Fruit fly (Drosophila melanogaster) whole organism, embryonic: ENCODE data around the gene ppk23.

Experiments
- ATbp ChIP-seq: fragments of 200-800 bp; sonication (Bioruptor generic); optimal IDR thresholded peaks from 2 replicates; lab custom pipeline; 2017; ENCODE audit warnings: missing biosample characterization, mild to moderate bottlenecking, missing genetic modification characterization, missing genetic modification reagents
- Adf1 ChIP-seq: fragments of 200-800 bp; sonication (Bioruptor generic); IDR thresholded peaks from 2 replicates; pipeline ENCODE4 v1.3.6; 2022; ENCODE audit warnings: missing biosample characterization, missing genetic modification characterization
- Aef1 ChIP-seq: fragments of 200-800 bp; sonication (Bioruptor generic); IDR thresholded peaks from 3 replicates; pipeline ENCODE4 v1.3.6; 2022; ENCODE audit warnings: missing biosample characterization, missing genetic modification characterization
- Asciz ChIP-seq: fragments of 200-800 bp; sonication (Bioruptor generic); optimal IDR thresholded peaks from 2 replicates; lab custom pipeline; 2017; ENCODE audit warnings: missing biosample characterization, mild to moderate bottlenecking, missing genetic modification characterization, missing genetic modification reagents
- Awh ChIP-seq: fragments of 200-800 bp; sonication (Bioruptor generic); IDR thresholded peaks from 2 replicates; pipeline ENCODE4, ENCODE4 v1.3.6; 2022; ENCODE audit warnings: missing biosample characterization, missing genetic modification characterization
- CG10267 ChIP-seq: fragments of 200-800 bp; sonication (Bioruptor generic); optimal IDR thresholded peaks from 2 replicates; lab custom pipeline; 2018; ENCODE audit warnings: missing biosample characterization, mild to moderate bottlenecking, missing genetic modification characterization, moderate library complexity
- CG10959 ChIP-seq: fragments of 200-800 bp; sonication (Bioruptor generic); IDR thresholded peaks from 2 replicates; pipeline ENCODE4 v1.3.6; 2022; ENCODE audit warnings: missing biosample characterization, missing genetic modification characterization
- CG10979 ChIP-seq: fragments of 200-800 bp; sonication (Bioruptor generic); optimal IDR thresholded peaks from 2 replicates; lab custom pipeline; 2018; ENCODE audit warnings: missing biosample characterization, mild to moderate bottlenecking, missing genetic modification characterization, moderate library complexity
- CG12391 ChIP-seq: fragments of 200-800 bp; sonication (Bioruptor generic); optimal IDR thresholded peaks from 3 replicates; lab custom pipeline; 2018; ENCODE audit warnings: missing biosample characterization, mild to moderate bottlenecking, missing genetic modification characterization, moderate library complexity
- CG13424 ChIP-seq: fragments of 200-800 bp; sonication (Bioruptor generic); optimal IDR thresholded peaks from 2 replicates; lab custom pipeline; 2019; ENCODE audit warnings: missing biosample characterization, mild to moderate bottlenecking, missing genetic modification characterization, moderate library complexity
- CG1529 ChIP-seq: fragments of 200-800 bp; sonication (Bioruptor generic); optimal IDR thresholded peaks from 3 replicates; lab custom pipeline; 2018; ENCODE audit warnings: missing biosample characterization, missing genetic modification characterization
- CG16779 ChIP-seq: fragments of 200-800 bp; sonication (Bioruptor generic); IDR thresholded peaks from 2 replicates; pipeline ENCODE4 v1.3.6; 2022; ENCODE audit warnings: missing biosample characterization, missing genetic modification characterization
- CG16813 ChIP-seq: fragments of 200-800 bp; sonication (Bioruptor generic); IDR thresholded peaks from 3 replicates; pipeline ENCODE4 v1.3.6; 2022; ENCODE audit warnings: missing biosample characterization, missing genetic modification characterization; ENCODE audit not compliant: partially characterized antibody
- CG16815 ChIP-seq: fragments of 200-800 bp; sonication (Bioruptor generic); optimal IDR thresholded peaks from 3 replicates; lab custom pipeline; 2017; ENCODE audit warnings: missing biosample characterization, mild to moderate bottlenecking, missing genetic modification characterization
- CG16863 ChIP-seq: fragments of 200-800 bp; sonication (Bioruptor generic); optimal IDR thresholded peaks from 3 replicates; lab custom pipeline; 2016; ENCODE audit warnings: missing biosample characterization, missing genetic modification characterization
- CG1792 ChIP-seq: fragments of 200-800 bp; sonication (Bioruptor generic); optimal IDR thresholded peaks from 2 replicates; lab custom pipeline; 2016; ENCODE audit warnings: missing biosample characterization, missing genetic modification characterization
- CG18764 ChIP-seq: fragments of 200-800 bp; sonication (Bioruptor generic); optimal IDR thresholded peaks from 3 replicates; lab custom pipeline; 2016; ENCODE audit warnings: missing biosample characterization, missing genetic modification characterization
- CG2199 ChIP-seq: fragments of 200-800 bp; sonication (Bioruptor generic); IDR thresholded peaks from 3 replicates; pipeline ENCODE4 v1.3.6; 2022; ENCODE audit warnings: missing biosample characterization, missing genetic modification characterization
- CG2678 ChIP-seq: fragments of 200-800 bp; sonication (Bioruptor generic); optimal IDR thresholded peaks from 3 replicates; lab custom pipeline; 2019; ENCODE audit warnings: missing biosample characterization, mild to moderate bottlenecking, missing genetic modification characterization, moderate library complexity
- CG3847 ChIP-seq: fragments of 200-800 bp; sonication (Bioruptor generic); IDR thresholded peaks from 2 replicates; pipeline ENCODE4 v1.3.6; 2022; ENCODE audit warnings: missing biosample characterization, missing genetic modification characterization
- CG4404 ChIP-seq: fragments of 200-800 bp; sonication (Bioruptor generic); IDR thresholded peaks from 2 replicates; pipeline ENCODE4 v1.3.6; 2022; ENCODE audit warnings: missing biosample characterization, missing genetic modification characterization
- CG4730 ChIP-seq: fragments of 200-800 bp; sonication (Bioruptor generic); IDR thresholded peaks from 2 replicates; pipeline ENCODE4 v1.3.6; 2022; ENCODE audit warnings: missing biosample characterization, missing genetic modification characterization
- CG6854 ChIP-seq: fragments of 200-800 bp; sonication (Bioruptor generic); optimal IDR thresholded peaks from 3 replicates; lab custom pipeline; 2017; ENCODE audit warnings: missing biosample characterization, mild to moderate bottlenecking, missing genetic modification characterization
- CG8388 ChIP-seq: fragments of 200-800 bp; sonication (Bioruptor generic); optimal IDR thresholded peaks from 2 replicates; lab custom pipeline; 2019; ENCODE audit warnings: missing biosample characterization, mild to moderate bottlenecking, missing genetic modification characterization, moderate library complexity
- CG8924 ChIP-seq: fragments of 200-800 bp; optimal IDR thresholded peaks from 3 replicates; lab custom pipeline; 2019; ENCODE audit warnings: missing biosample characterization, mild to moderate bottlenecking, missing genetic modification characterization, moderate library complexity
- CG9932 ChIP-seq: fragments of 200-800 bp; sonication (Bioruptor generic); IDR thresholded peaks from 2 replicates; pipeline ENCODE4 v1.3.6; 2022; ENCODE audit warnings: missing biosample characterization, missing genetic modification characterization
- CTCF ChIP-seq: fragments of 200-800 bp; sonication (Bioruptor generic); optimal IDR thresholded peaks from 2 replicates; lab custom pipeline; 2017; ENCODE audit warnings: missing biosample characterization, mild to moderate bottlenecking, missing genetic modification characterization, moderate library complexity
- Chrac-16 ChIP-seq: fragments of 200-800 bp; sonication (Bioruptor generic); optimal IDR thresholded peaks from 3 replicates; lab custom pipeline; 2016; ENCODE audit warnings: missing biosample characterization, missing genetic modification characterization
- Dek ChIP-seq: fragments of 200-800 bp; sonication (Bioruptor generic); optimal IDR thresholded peaks from 3 replicates; lab custom pipeline; 2019; ENCODE audit warnings: missing biosample characterization, mild to moderate bottlenecking, missing genetic modification characterization, moderate library complexity
- Hmr ChIP-seq: fragments of 200-800 bp; sonication (Bioruptor generic); optimal IDR thresholded peaks from 3 replicates; lab custom pipeline; 2017; ENCODE audit warnings: mild to moderate bottlenecking, missing biosample characterization, missing genetic modification reagents, missing genetic modification characterization
- NC2β ChIP-seq: fragments of 200-800 bp; sonication (Bioruptor generic); optimal IDR thresholded peaks from 2 replicates; lab custom pipeline; 2016; ENCODE audit warnings: missing biosample characterization, missing genetic modification characterization
- NfI ChIP-seq: fragments of 200-800 bp; sonication (Bioruptor generic); optimal IDR thresholded peaks from 3 replicates; lab custom pipeline; 2018; ENCODE audit warnings: missing biosample characterization, mild to moderate bottlenecking, missing genetic modification characterization, moderate library complexity
- Scr ChIP-seq: fragments of 200-800 bp; sonication (Bioruptor generic); IDR thresholded peaks from 2 replicates; pipeline ENCODE4 v1.3.6; 2022; ENCODE audit warnings: missing biosample characterization, missing genetic modification characterization; ENCODE audit not compliant: partially characterized antibody
- Sry-δ ChIP-seq: fragments of 200-800 bp; sonication (Bioruptor generic); optimal IDR thresholded peaks from 2 replicates; lab custom pipeline; 2016; ENCODE audit warnings: missing biosample characterization, missing genetic modification characterization
- YL-1 ChIP-seq: fragments of 200-800 bp; sonication (Bioruptor generic); optimal IDR thresholded peaks from 3 replicates; lab custom pipeline; 2017; ENCODE audit warnings: missing biosample characterization, mild to moderate bottlenecking, missing genetic modification characterization
- ab ChIP-seq: fragments of 200-800 bp; sonication (Bioruptor generic); optimal IDR thresholded peaks from 2 replicates; lab custom pipeline; 2016; ENCODE audit warnings: missing biosample characterization, missing genetic modification characterization
- ara ChIP-seq: fragments of 200-800 bp; sonication (Bioruptor generic); IDR thresholded peaks from 2 replicates; pipeline ENCODE4 v1.3.6; 2022; ENCODE audit warnings: missing biosample characterization, missing genetic modification characterization
- ash1 ChIP-seq: fragments of 200-800 bp; sonication (Bioruptor generic); optimal IDR thresholded peaks from 2 replicates; lab custom pipeline; 2018; ENCODE audit warnings: missing biosample characterization, mild to moderate bottlenecking, missing genetic modification characterization
- az2 ChIP-seq: fragments of 200-800 bp; sonication (Bioruptor generic); optimal IDR thresholded peaks from 3 replicates; lab custom pipeline; 2016; ENCODE audit warnings: missing biosample characterization, missing genetic modification characterization
- chm ChIP-seq: fragments of 200-800 bp; sonication (Bioruptor generic); IDR thresholded peaks from 2 replicates; pipeline ENCODE4 v1.3.6; 2022; ENCODE audit warnings: missing biosample characterization, missing genetic modification characterization
- dan ChIP-seq: fragments of 200-800 bp; sonication (Bioruptor generic); IDR thresholded peaks from 2 replicates; pipeline ENCODE4 v1.3.6; 2022; ENCODE audit warnings: missing biosample characterization, missing genetic modification characterization
- dmrt11E ChIP-seq: fragments of 200-800 bp; sonication (Bioruptor generic); optimal IDR thresholded peaks from 3 replicates; lab custom pipeline; 2018; ENCODE audit warnings: missing biosample characterization, mild to moderate bottlenecking, missing genetic modification characterization, moderate library complexity
- dpn ChIP-seq, 2 experiments: fragments of 200-800 bp; sonication (Bioruptor generic); optimal IDR thresholded peaks; 3 replicates each; lab custom pipeline; 2016; ENCODE audit warnings: missing biosample characterization in 2 of 2, missing genetic modification characterization in 2 of 2
- exex ChIP-seq: fragments of 200-800 bp; sonication (Bioruptor generic); optimal IDR thresholded peaks from 4 replicates; lab custom pipeline; 2018; ENCODE audit warnings: missing biosample characterization, mild to moderate bottlenecking, missing genetic modification characterization, moderate library complexity
- ftz-f1 ChIP-seq: fragments of 200-800 bp; sonication (Bioruptor generic); optimal IDR thresholded peaks from 2 replicates; lab custom pipeline; 2016; ENCODE audit warnings: missing biosample characterization, missing genetic modification characterization
- lab ChIP-seq: fragments of 200-800 bp; sonication (Bioruptor generic); optimal IDR thresholded peaks from 3 replicates; lab custom pipeline; 2017; ENCODE audit warnings: missing biosample characterization, missing genetic modification characterization, mild to moderate bottlenecking, moderate library complexity, missing genetic modification reagents
- pho ChIP-seq: fragments of 200-800 bp; sonication (Bioruptor generic); optimal IDR thresholded peaks from 2 replicates; lab custom pipeline; 2016; ENCODE audit warnings: missing biosample characterization, missing genetic modification characterization
- seq ChIP-seq: fragments of 200-800 bp; sonication (Bioruptor generic); IDR thresholded peaks from 2 replicates; pipeline ENCODE4 v1.3.6; 2022; ENCODE audit warnings: missing biosample characterization, missing genetic modification characterization
- tx ChIP-seq: fragments of 200-800 bp; sonication (Bioruptor generic); optimal IDR thresholded peaks from 2 replicates; lab custom pipeline; 2016; ENCODE audit warnings: missing biosample characterization, missing genetic modification characterization
- vnd ChIP-seq: fragments of 200-800 bp; sonication (Bioruptor generic); IDR thresholded peaks from 3 replicates; pipeline ENCODE4 v1.3.6; 2022; ENCODE audit warnings: missing biosample characterization, missing genetic modification characterization; ENCODE audit not compliant: partially characterized antibody
- wek ChIP-seq: fragments of 200-800 bp; sonication (Bioruptor generic); optimal IDR thresholded peaks from 3 replicates; lab custom pipeline; 2018; ENCODE audit warnings: missing biosample characterization, mild to moderate bottlenecking, missing genetic modification characterization, moderate library complexity
- zfh2 ChIP-seq: fragments of 200-800 bp; sonication (Bioruptor generic); optimal IDR thresholded peaks from 2 replicates; lab custom pipeline; 2016; ENCODE audit warnings: missing biosample characterization, missing genetic modification characterization

ppk23 gene

DNA sequence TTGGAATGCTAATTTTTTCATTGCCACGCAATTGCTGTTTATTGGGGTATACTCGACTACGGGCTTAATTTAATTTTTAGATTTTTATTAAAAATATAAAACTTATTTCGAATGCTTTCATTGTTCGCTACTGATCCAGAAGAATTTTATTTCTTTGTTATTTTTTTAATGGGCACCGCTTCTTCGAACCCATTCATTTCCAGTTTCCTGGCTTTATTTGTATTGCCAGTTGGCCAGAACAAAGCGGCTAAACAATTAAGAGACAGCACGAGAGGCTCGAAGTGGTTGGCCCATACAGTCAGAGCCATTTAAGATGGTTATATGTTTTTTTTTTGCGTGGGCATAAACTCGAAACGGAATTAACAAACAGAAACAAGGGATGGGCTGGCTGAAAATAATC is 26.8 kb upstream of the ppk23 start (continued):
- no peak for TF ChIP-seq vnd
- peak; percentile 48 for TF ChIP-seq CG4404 (GFP tag; lab: Robert Waterston, UW)
- TF ChIP-seq pho (GFP tag; lab: Kevin White, UChicago), result peak; percentile 51
- TF ChIP-seq YL-1 (GFP tag; lab: Kevin White, UChicago), result no peak
- peak; percentile 79 for TF ChIP-seq CG4730 (GFP tag; lab: Robert Waterston, UW)
- TF ChIP-seq CG8924, result peak; percentile 72
- TF ChIP-seq dpn (GFP tag; optimal IDR thresholded peaks at IDR 0.05; lab: Kevin White, UChicago), result peak; percentile 64 to 65
- peak; percentile 75 for TF ChIP-seq Dek (tag; lab: Kevin White, UChicago)
- TF ChIP-seq Scr (GFP tag; lab: Robert Waterston, UW), result no peak
- peak; percentile 1 for TF ChIP-seq NC2β (GFP tag; lab: Kevin White, UChicago)
- TF ChIP-seq CG3847, result peak; percentile 84
- TF ChIP-seq dmrt11E, result peak; percentile 27
- TF ChIP-seq ash1 (GFP tag; lab: Kevin White, UChicago), result no peak
- no peak for TF ChIP-seq CG16813 (GFP tag; lab: Robert Waterston, UW)
- peak; percentile 76 for TF ChIP-seq Awh (GFP tag; lab: Robert Waterston, UW)
- TF ChIP-seq Hmr (GFP tag; lab: Kevin White, UChicago), result peak; percentile 81
- TF ChIP-seq CG6854, result peak; percentile 49
- peak; percentile 92 for TF ChIP-seq CG9932
- peak; percentile 48 for TF ChIP-seq CG16815 (GFP tag; lab: Kevin White, UChicago)
- peak; percentile 87 for TF ChIP-seq CG2678
- peak; percentile 52 for TF ChIP-seq ATbp (GFP tag; lab: Kevin White, UChicago)
- peak; percentile 54 for TF ChIP-seq CG8388 (GFP tag; lab: Kevin White, UChicago)
- peak; percentile 75 for TF ChIP-seq CG13424 (tag; lab: Kevin White, UChicago)
- no peak for TF ChIP-seq wek
- peak; percentile 38 for TF ChIP-seq exex (tag; lab: Kevin White, UChicago)
- no peak for TF ChIP-seq tx (GFP tag; lab: Kevin White, UChicago)
- peak; percentile 65 for TF ChIP-seq CG10267 (tag; lab: Kevin White, UChicago)
- TF ChIP-seq ftz-f1 (GFP tag; lab: Kevin White, UChicago), result peak; percentile 10
- no peak for TF ChIP-seq CG1792 (GFP tag; lab: Kevin White, UChicago)
- peak; percentile 76 for TF ChIP-seq zfh2
- TF ChIP-seq Sry-δ, result peak; percentile 7
- no peak for TF ChIP-seq dan (GFP tag; lab: Robert Waterston, UW)
- TF ChIP-seq CG2199 (GFP tag; lab: Robert Waterston, UW), result no peak
- peak; percentile 75 for TF ChIP-seq ara (GFP tag; lab: Robert Waterston, UW)
- peak; percentile 53 for TF ChIP-seq az2
- peak; percentile 65 for TF ChIP-seq CG10979 (tag; lab: Kevin White, UChicago)
- TF ChIP-seq CG10959 (GFP tag; lab: Robert Waterston, UW), result peak; percentile 57
- peak; percentile 62 for TF ChIP-seq CG18764 (GFP tag; lab: Kevin White, UChicago)
- TF ChIP-seq chm (GFP tag; lab: Robert Waterston, UW), result peak; percentile 55; the same call in 1 of the 2 replicates
- peak; percentile 60 for TF ChIP-seq Asciz (GFP tag; lab: Kevin White, UChicago)
- TF ChIP-seq Aef1 (GFP tag; lab: Robert Waterston, UW), result peak; percentile 83
- peak; percentile 68 for TF ChIP-seq seq (GFP tag; lab: Robert Waterston, UW)
- peak; percentile 90 for TF ChIP-seq lab
- peak; percentile 25 for TF ChIP-seq CG1529 (GFP tag; lab: Kevin White, UChicago)
- peak; percentile 76 for TF ChIP-seq CG12391
- TF ChIP-seq CTCF (GFP tag; lab: Kevin White, UChicago), result no peak
- TF ChIP-seq NfI, result peak; percentile 74
- no peak for TF ChIP-seq ab (GFP tag; lab: Kevin White, UChicago)
- peak; percentile 78 for TF ChIP-seq CG16779 (GFP tag; lab: Robert Waterston, UW)
- TF ChIP-seq CG16863 (GFP tag; lab: Kevin White, UChicago), result peak; percentile 23
- peak; percentile 60 for TF ChIP-seq Chrac-16 (GFP tag; lab: Kevin White, UChicago)
- TF ChIP-seq Adf1 (GFP tag; lab: Robert Waterston, UW), result peak; percentile 63
